Fruit fly (Drosophila melanogaster): Measurements from ENCODE around the gene Cyp28a5.

Cyp28a5 gene

dm6 chr2L:14020875-14021643 is 44.0 kb downstream of the Cyp28a5 start (continued):
- peak; percentile 58 for TF ChIP-seq Rfx (GFP tag; IDR thresholded peaks at IDR 0.05)
- TF ChIP-seq peb (GFP tag; IDR thresholded peaks at IDR 0.05) = peak; percentile 60
- TF ChIP-seq esg (GFP tag; conservative IDR thresholded peaks at IDR 0.05) = peak; percentile 53
- no peak for TF ChIP-seq stwl (tag; optimal IDR thresholded peaks at IDR 0.05)
- peak; percentile 21 for TF ChIP-seq twi (tag; optimal IDR thresholded peaks at IDR 0.05)
- peak; percentile 36; the same call in 1 of the 3 replicates for TF ChIP-seq otp (GFP tag; IDR thresholded peaks at IDR 0.05)
- peak; percentile 33 for TF ChIP-seq fu2 (GFP tag; optimal IDR thresholded peaks at IDR 0.05)
- peak; percentile 54 for TF ChIP-seq HHEX (GFP tag; optimal IDR thresholded peaks at IDR 0.05)
- no peak for TF ChIP-seq gce (GFP tag; IDR thresholded peaks at IDR 0.05)
- TF ChIP-seq HLH54F (GFP tag; optimal IDR thresholded peaks at IDR 0.05) = peak; percentile 28
- TF ChIP-seq dmrt11E (tag; optimal IDR thresholded peaks at IDR 0.05) = peak; percentile 81
- TF ChIP-seq Deaf1 (tag; optimal IDR thresholded peaks at IDR 0.05) = peak; percentile 76
- no peak for TF ChIP-seq CG7987 (GFP tag; optimal IDR thresholded peaks at IDR 0.05)
- TF ChIP-seq unpg (GFP tag; optimal IDR thresholded peaks at IDR 0.05) = peak; percentile 62
- peak; percentile 90 for TF ChIP-seq D19B (GFP tag; optimal IDR thresholded peaks at IDR 0.05)
- TF ChIP-seq h (optimal IDR thresholded peaks at IDR 0.05) = no peak
- no peak for TF ChIP-seq fd102C (GFP tag; optimal IDR thresholded peaks at IDR 0.05)
- TF ChIP-seq hb (GFP tag; IDR thresholded peaks at IDR 0.05; ENCODE audit: partially characterized antibody) = no peak
- TF ChIP-seq wor (GFP tag; IDR thresholded peaks at IDR 0.05) = peak; percentile 33; the same call in 1 of the 2 replicates
- peak; percentile 74 for TF ChIP-seq CG18619 (GFP tag; optimal IDR thresholded peaks at IDR 0.05)
- TF ChIP-seq crol (GFP tag; IDR thresholded peaks at IDR 0.05) = no peak
- TF ChIP-seq CG8281 (tag; optimal IDR thresholded peaks at IDR 0.05) = peak; percentile 34
- TF ChIP-seq CG14667 (GFP tag; IDR thresholded peaks at IDR 0.05) = peak; percentile 48; the same call in 1 of the 2 replicates
- TF ChIP-seq CG5953 (GFP tag; IDR thresholded peaks at IDR 0.05) = no peak
- TF ChIP-seq CG4854 (GFP tag; optimal IDR thresholded peaks at IDR 0.05) = peak; percentile 34
- no peak for TF ChIP-seq gfzf (GFP tag; optimal IDR thresholded peaks at IDR 0.05)
- peak; percentile 10 for TF ChIP-seq CG17802 (tag; optimal IDR thresholded peaks at IDR 0.05)
- peak; percentile 6 for TF ChIP-seq CG12299 (tag; optimal IDR thresholded peaks at IDR 0.05)
- TF ChIP-seq Atf3 (GFP tag; optimal IDR thresholded peaks at IDR 0.05) = peak; percentile 7
- TF ChIP-seq slp2 (GFP tag; optimal IDR thresholded peaks at IDR 0.05) = peak; percentile 35
- TF ChIP-seq CG13296 (GFP tag; optimal IDR thresholded peaks at IDR 0.05) = no peak
- TF ChIP-seq Gug (GFP tag; IDR thresholded peaks at IDR 0.05) = peak; percentile 45; the same call in 3 of the 4 replicates
- peak; percentile 48 to 57 for TF ChIP-seq dpn (GFP tag; optimal IDR thresholded peaks at IDR 0.05)
- peak in 1 of 2 experiments; percentile 9 for TF ChIP-seq Eip74EF (GFP tag; optimal IDR thresholded peaks at IDR 0.05)
- no peak for TF ChIP-seq CG7786 (GFP tag; optimal IDR thresholded peaks at IDR 0.05)
- 0 out of 2 replicates have a peak, but pooled peaks have one; percentile 22 for TF ChIP-seq aop (GFP tag; IDR thresholded peaks at IDR 0.05)
- TF ChIP-seq CG6765 (GFP tag; optimal IDR thresholded peaks at IDR 0.05) = peak; percentile 29
- TF ChIP-seq CG17829 (tag; optimal IDR thresholded peaks at IDR 0.05) = peak; percentile 52
- peak; percentile 8 for TF ChIP-seq Dek (tag; optimal IDR thresholded peaks at IDR 0.05)
- no peak for TF ChIP-seq tna (GFP tag; IDR thresholded peaks at IDR 0.05; ENCODE audit: partially characterized antibody)
- TF ChIP-seq CG17359 (tag; optimal IDR thresholded peaks at IDR 0.05) = peak; percentile 66
- peak; percentile 65 for TF ChIP-seq CG2120 (GFP tag; optimal IDR thresholded peaks at IDR 0.05)
- TF ChIP-seq ftz-f1 (GFP tag; optimal IDR thresholded peaks at IDR 0.05) = no peak
- peak; percentile 73 for TF ChIP-seq Hsf (GFP tag; optimal IDR thresholded peaks at IDR 0.05)
- no peak for TF ChIP-seq CG2889 (GFP tag; IDR thresholded peaks at IDR 0.05)
- TF ChIP-seq HmgZ (tag; optimal IDR thresholded peaks at IDR 0.05) = peak; percentile 54
- TF ChIP-seq Adf1 (GFP tag; IDR thresholded peaks at IDR 0.05) = no peak
- peak; percentile 40 for TF ChIP-seq az2 (GFP tag; optimal IDR thresholded peaks at IDR 0.05)
- no peak for TF ChIP-seq lov (optimal IDR thresholded peaks at IDR 0.05)
- no peak for TF ChIP-seq lov (GFP tag; IDR thresholded peaks at IDR 0.05)
